Worm (Caenorhabditis elegans) whole organism, mixed stage, embryonic: Measurements from ENCODE around the gene dph-3.

Experiments used
- bed-3 ChIP-seq: fragments of 200-800 bp; sonication (Bioruptor generic); optimal IDR thresholded peaks from 3 replicates; lab custom pipeline; 2018; ENCODE audit warnings: mild to moderate bottlenecking, missing genetic modification characterization, moderate library complexity, missing compliant biosample characterization
- blmp-1 ChIP-seq: fragments of 150-350 bp; optimal IDR thresholded peaks from 2 replicates; lab custom pipeline; 2014; ENCODE audit warnings: missing biosample characterization, missing genetic modification characterization
- ces-1 ChIP-seq: fragments of 150-350 bp; optimal IDR thresholded peaks from 2 replicates; lab custom pipeline; 2014; ENCODE audit warnings: missing biosample characterization, missing genetic modification reagents, missing genetic modification characterization
- cnd-1 ChIP-seq: fragments of 200-800 bp; sonication (Bioruptor generic); optimal IDR thresholded peaks from 2 replicates; lab custom pipeline; 2018; ENCODE audit warnings: mild to moderate bottlenecking, missing genetic modification characterization, missing compliant biosample characterization
- flh-1 ChIP-seq: fragments of 200-800 bp; sonication (Bioruptor generic); optimal IDR thresholded peaks from 2 replicates; lab custom pipeline; 2018; ENCODE audit warnings: mild to moderate bottlenecking, missing genetic modification characterization, moderate library complexity, missing compliant biosample characterization
- lin-13 ChIP-seq: fragments of 150-350 bp; optimal IDR thresholded peaks from 2 replicates; lab custom pipeline; 2014; ENCODE audit warnings: missing biosample characterization, missing genetic modification characterization
- lin-32 ChIP-seq: fragments of 200-800 bp; sonication (Bioruptor generic); optimal IDR thresholded peaks from 2 replicates; lab custom pipeline; 2018; ENCODE audit warnings: mild to moderate bottlenecking, missing genetic modification characterization, missing compliant biosample characterization
- nhr-76 ChIP-seq: sonication (generic microtip); optimal IDR thresholded peaks from 2 replicates; lab custom pipeline; 2017; ENCODE audit warnings: missing biosample characterization, missing genetic modification characterization
- snpc-4 ChIP-seq: fragments of 150-350 bp; optimal IDR thresholded peaks from 2 replicates; lab custom pipeline; 2014; ENCODE audit warnings: missing biosample characterization, missing genetic modification characterization
- sptf-1 ChIP-seq: sonication (generic microtip); optimal IDR thresholded peaks from 2 replicates; lab custom pipeline; 2017; ENCODE audit warnings: mild to moderate bottlenecking, missing genetic modification characterization, moderate library complexity, missing compliant biosample characterization
- unc-39 ChIP-seq: fragments of 150-350 bp; optimal IDR thresholded peaks from 2 replicates; lab custom pipeline; 2014; ENCODE audit warnings: missing biosample characterization, missing genetic modification characterization
- unc-62 ChIP-seq: fragments of 150-350 bp; optimal IDR thresholded peaks from 2 replicates; lab custom pipeline; 2014; ENCODE audit warnings: missing biosample characterization, missing genetic modification reagents, missing genetic modification characterization
- ztf-11 ChIP-seq: fragments of 150-350 bp; optimal IDR thresholded peaks from 2 replicates; lab custom pipeline; 2014; ENCODE audit warnings: missing biosample characterization, missing genetic modification characterization

DNA sequence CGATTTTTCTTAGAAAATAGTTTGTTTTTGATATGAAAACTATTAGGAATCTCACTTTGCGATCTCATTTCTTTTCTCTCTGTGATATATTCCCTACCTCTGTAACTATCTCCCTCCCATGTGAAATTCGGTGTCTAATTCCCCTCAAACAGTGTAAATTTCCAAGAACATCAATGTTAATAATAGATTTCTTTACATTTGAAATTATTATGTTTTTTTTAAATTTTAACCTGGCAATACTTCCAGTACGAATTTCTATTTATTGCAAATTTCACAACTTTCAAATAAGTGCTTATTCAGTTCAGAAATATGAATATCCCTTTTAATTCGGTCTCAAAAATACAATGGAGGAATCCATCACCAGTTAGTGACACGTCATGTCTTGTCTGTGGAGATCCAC, 21.4 kb downstream of the dph-3 start, which contains the start of gene nhr-100:
- TF ChIP-seq ztf-11 (no peak), sptf-1 (tag; lab: Kevin White, UChicago) (no peak), bed-3 (GFP tag; lab: Kevin White, UChicago) (no peak), unc-62 (GFP tag; lab: Kevin White, UChicago) (no peak), cnd-1 (tag; lab: Kevin White, UChicago) (no peak), lin-13 (tag; lab: Kevin White, UChicago) (no peak), snpc-4 (tag; lab: Kevin White, UChicago) (no peak), flh-1 (GFP tag; lab: Kevin White, UChicago) (no peak), blmp-1 (tag; lab: Kevin White, UChicago) (no peak), nhr-76 (tag; lab: Kevin White, UChicago) (no peak), ces-1 (GFP tag; lab: Kevin White, UChicago) (no peak), unc-39 (no peak), lin-32 (GFP tag; lab: Kevin White, UChicago) (no peak)
